Fruit fly (Drosophila melanogaster): ENCODE measurements around the gene SkpA.

- TF ChIP-seq brk (GFP tag; optimal IDR thresholded peaks at IDR 0.05), result no peak
- no peak for TF ChIP-seq Abd-B (GFP tag; optimal IDR thresholded peaks at IDR 0.05)
- no peak for TF ChIP-seq pan (optimal IDR thresholded peaks at IDR 0.05)
- TF ChIP-seq h (GFP tag; optimal IDR thresholded peaks at IDR 0.05), result no peak
- TF ChIP-seq Dif (GFP tag; optimal IDR thresholded peaks at IDR 0.05; ENCODE audit: partially characterized antibody), result no peak
- no peak for TF ChIP-seq fru (GFP tag; optimal IDR thresholded peaks at IDR 0.05)
- no peak for TF ChIP-seq Mio (GFP tag; optimal IDR thresholded peaks at IDR 0.05)
- no peak for TF ChIP-seq sv (GFP tag; optimal IDR thresholded peaks at IDR 0.05)
- TF ChIP-seq psq (GFP tag; optimal IDR thresholded peaks at IDR 0.05), result no peak
- TF ChIP-seq br (GFP tag; optimal IDR thresholded peaks at IDR 0.05), result no peak
- no peak for TF ChIP-seq lola (GFP tag; optimal IDR thresholded peaks at IDR 0.05)
These were observed 32.6 kb upstream of the SkpA start, which contains the start of gene CG13369 for dm6 chrX:623357-623756.
